Fruit fly (Drosophila melanogaster) Kc167 (cell line): ENCODE data around the gene CG14851.

ENCODE experiments used
- h ChIP-seq: fragments of >200 bp; optimal IDR thresholded peaks from 3 replicates; lab custom pipeline; 2018; ENCODE audit warnings: missing external identifiers
- ttk ChIP-seq: sonication (Bioruptor generic); optimal IDR thresholded peaks from 2 replicates; lab custom pipeline; 2017; ENCODE audit warnings: missing external identifiers

- TF ChIP-seq h (lab: Kevin White, UChicago): no peak
- no peak for TF ChIP-seq ttk (lab: Kevin White, UChicago)
Observed at dm6 chr3R:14577803-14578493, 15.8 kb downstream of the CG14851 start.
